Worm (Caenorhabditis elegans) whole organism, L3 larva: ENCODE results near the gene cyp-14A4.
A peak's percentile ranks its signal among the peaks of the same experiment; 100 is the strongest.

Experiments
- R02D3.7 ChIP-seq: fragments of 150-350 bp; optimal IDR thresholded peaks from 2 replicates; lab custom pipeline; 2014; ENCODE audit warnings: missing biosample characterization, missing genetic modification characterization
- ZK546.5 ChIP-seq: sonication (generic microtip); optimal IDR thresholded peaks from 2 replicates; lab custom pipeline; 2017; ENCODE audit warnings: missing biosample characterization, missing genetic modification characterization
- aly-2 ChIP-seq: fragments of 150-350 bp; optimal IDR thresholded peaks from 2 replicates; lab custom pipeline; 2014; ENCODE audit warnings: missing biosample characterization, missing genetic modification characterization
- ama-1 ChIP-seq: fragments of 150-350 bp; optimal IDR thresholded peaks from 2 replicates; lab custom pipeline; 2018
- ceh-16 ChIP-seq: sonication (generic microtip); optimal IDR thresholded peaks from 2 replicates; lab custom pipeline; 2017; ENCODE audit warnings: missing biosample characterization, missing genetic modification characterization
- ceh-28 ChIP-seq: fragments of 150-350 bp; optimal IDR thresholded peaks from 2 replicates; lab custom pipeline; 2014; ENCODE audit warnings: missing biosample characterization, missing genetic modification reagents, missing genetic modification characterization
- ceh-82 ChIP-seq: fragments of 150-350 bp; optimal IDR thresholded peaks from 2 replicates; lab custom pipeline; 2014; ENCODE audit warnings: missing biosample characterization, missing genetic modification characterization
- ceh-9 ChIP-seq: sonication (generic microtip); optimal IDR thresholded peaks from 2 replicates; lab custom pipeline; 2018; ENCODE audit warnings: missing biosample characterization, missing genetic modification characterization
- daf-12 ChIP-seq: fragments of 150-350 bp; optimal IDR thresholded peaks from 2 replicates; lab custom pipeline; 2014; ENCODE audit warnings: missing biosample characterization, missing genetic modification reagents, missing genetic modification characterization
- egl-27 ChIP-seq: sonication (generic microtip); optimal IDR thresholded peaks from 4 replicates; lab custom pipeline; 2017; ENCODE audit warnings: missing biosample characterization, missing genetic modification reagents, missing genetic modification characterization
- egl-5 ChIP-seq: fragments of 150-350 bp; optimal IDR thresholded peaks from 2 replicates; lab custom pipeline; 2017; ENCODE audit warnings: missing biosample characterization, missing genetic modification reagents, missing genetic modification characterization, inconsistent platforms
- elt-1 ChIP-seq: fragments of 150-350 bp; optimal IDR thresholded peaks from 2 replicates; lab custom pipeline; 2014; ENCODE audit warnings: missing biosample characterization, missing genetic modification characterization
- elt-2 ChIP-seq: sonication (generic microtip); optimal IDR thresholded peaks from 2 replicates; lab custom pipeline; 2016; ENCODE audit warnings: missing genetic modification reagents, mild to moderate bottlenecking, missing genetic modification characterization, missing compliant biosample characterization
- elt-3 ChIP-seq, 3 experiments: fragments of 150-350 bp in 1 of 3; sonication (generic microtip) in 2 of 3; optimal IDR thresholded peaks; 2 replicates in 2 of 3; 4 replicates in 1 of 3; lab custom pipeline; 2014 to 2017; ENCODE audit warnings: missing biosample characterization in 3 of 3, missing genetic modification characterization in 3 of 3
- eor-1 ChIP-seq, 2 experiments: fragments of 150-350 bp; optimal IDR thresholded peaks; 2 replicates each; lab custom pipeline; 2014 to 2018; ENCODE audit warnings: missing biosample characterization in 2 of 2, missing genetic modification characterization in 2 of 2
- fkh-10 ChIP-seq: sonication (generic microtip); optimal IDR thresholded peaks from 2 replicates; lab custom pipeline; 2017; ENCODE audit warnings: missing biosample characterization, missing genetic modification reagents, missing genetic modification characterization
- fkh-2 ChIP-seq: fragments of 150-350 bp; optimal IDR thresholded peaks from 2 replicates; lab custom pipeline; 2014; ENCODE audit warnings: missing biosample characterization, missing genetic modification reagents, missing genetic modification characterization
- hmg-11 ChIP-seq: sonication (generic microtip); optimal IDR thresholded peaks from 2 replicates; lab custom pipeline; 2016; ENCODE audit warnings: missing genetic modification characterization, missing compliant biosample characterization
- jun-1 ChIP-seq: fragments of 150-350 bp; optimal IDR thresholded peaks from 2 replicates; lab custom pipeline; 2014; ENCODE audit warnings: missing biosample characterization, missing genetic modification reagents, missing genetic modification characterization
- lin-15B ChIP-seq: fragments of 150-350 bp; optimal IDR thresholded peaks from 2 replicates; lab custom pipeline; 2014; ENCODE audit warnings: missing biosample characterization, missing genetic modification characterization
- lin-39 ChIP-seq: fragments of 150-350 bp; optimal IDR thresholded peaks from 2 replicates; lab custom pipeline; 2018; ENCODE audit warnings: missing biosample characterization, missing genetic modification reagents, missing genetic modification characterization
- lsy-12 ChIP-seq: sonication (generic microtip); optimal IDR thresholded peaks from 2 replicates; lab custom pipeline; 2016; ENCODE audit warnings: mild to moderate bottlenecking, missing genetic modification characterization, missing compliant biosample characterization
- mdl-1 ChIP-seq: fragments of 150-350 bp; optimal IDR thresholded peaks from 2 replicates; lab custom pipeline; 2014; ENCODE audit warnings: missing biosample characterization, missing genetic modification characterization
- mml-1 ChIP-seq: fragments of 150-350 bp; sonication (generic microtip); optimal IDR thresholded peaks from 3 replicates; lab custom pipeline; 2014; ENCODE audit warnings: missing biosample characterization, missing genetic modification characterization
- nfya-1 ChIP-seq: sonication (generic microtip); optimal IDR thresholded peaks from 2 replicates; lab custom pipeline; 2017; ENCODE audit warnings: missing genetic modification characterization, mild to moderate bottlenecking, missing compliant biosample characterization, antibody characterized with exemption, moderate library complexity; ENCODE audit not compliant: insufficient read depth
- nhr-11 ChIP-seq: fragments of 150-350 bp; optimal IDR thresholded peaks from 2 replicates; lab custom pipeline; 2014; ENCODE audit warnings: missing biosample characterization, missing genetic modification characterization
- nhr-12 ChIP-seq: fragments of 150-350 bp; optimal IDR thresholded peaks from 2 replicates; lab custom pipeline; 2014; ENCODE audit warnings: missing biosample characterization, missing genetic modification characterization
- nhr-23 ChIP-seq: fragments of 150-350 bp; optimal IDR thresholded peaks from 2 replicates; lab custom pipeline; 2014; ENCODE audit warnings: missing biosample characterization, missing genetic modification reagents, missing genetic modification characterization
- nhr-237 ChIP-seq: fragments of 150-350 bp; optimal IDR thresholded peaks from 2 replicates; lab custom pipeline; 2014; ENCODE audit warnings: missing biosample characterization, missing genetic modification characterization
- nhr-25 ChIP-seq: sonication (generic microtip); optimal IDR thresholded peaks from 2 replicates; lab custom pipeline; 2017; ENCODE audit warnings: missing biosample characterization, missing genetic modification characterization
- nhr-28 ChIP-seq: fragments of 150-350 bp; optimal IDR thresholded peaks from 2 replicates; lab custom pipeline; 2014; ENCODE audit warnings: missing biosample characterization, missing genetic modification characterization
- nhr-43 ChIP-seq: sonication (generic microtip); optimal IDR thresholded peaks from 2 replicates; lab custom pipeline; 2016; ENCODE audit warnings: mild to moderate bottlenecking, missing genetic modification characterization, missing compliant biosample characterization; ENCODE audit not compliant: poor library complexity, severe bottlenecking
- nhr-67 ChIP-seq: fragments of 150-350 bp; optimal IDR thresholded peaks from 2 replicates; lab custom pipeline; 2014; ENCODE audit warnings: missing biosample characterization, missing genetic modification characterization
- nhr-76 ChIP-seq: fragments of 150-350 bp; sonication (generic microtip); optimal IDR thresholded peaks from 5 replicates; lab custom pipeline; 2014; ENCODE audit warnings: missing biosample characterization, missing genetic modification characterization
- pha-4 ChIP-seq: fragments of 150-350 bp; optimal IDR thresholded peaks from 2 replicates; lab custom pipeline; 2014; ENCODE audit warnings: missing biosample characterization, missing genetic modification reagents, missing genetic modification characterization
- pqm-1 ChIP-seq: fragments of 150-350 bp; optimal IDR thresholded peaks from 2 replicates; lab custom pipeline; 2017; ENCODE audit warnings: missing biosample characterization, missing genetic modification characterization, inconsistent platforms
- sea-2 ChIP-seq: fragments of 150-350 bp; sonication (generic microtip); optimal IDR thresholded peaks from 4 replicates; lab custom pipeline; 2014; ENCODE audit warnings: missing biosample characterization, missing genetic modification reagents, missing genetic modification characterization
- skn-1 ChIP-seq: fragments of 150-350 bp; optimal IDR thresholded peaks from 2 replicates; lab custom pipeline; 2014; ENCODE audit warnings: missing biosample characterization, missing genetic modification characterization
- snpc-4 ChIP-seq: fragments of 150-350 bp; optimal IDR thresholded peaks from 2 replicates; lab custom pipeline; 2014; ENCODE audit warnings: missing biosample characterization, missing genetic modification characterization
- tbx-2 ChIP-seq: sonication (generic microtip); optimal IDR thresholded peaks from 2 replicates; lab custom pipeline; 2016; ENCODE audit warnings: mild to moderate bottlenecking, missing genetic modification characterization, missing compliant biosample characterization
- unc-39 ChIP-seq: sonication (generic microtip); optimal IDR thresholded peaks from 4 replicates; lab custom pipeline; 2017; ENCODE audit warnings: missing biosample characterization, missing genetic modification characterization
- unc-62 ChIP-seq: fragments of 150-350 bp; sonication (generic microtip); optimal IDR thresholded peaks from 4 replicates; lab custom pipeline; 2014; ENCODE audit warnings: missing biosample characterization, missing genetic modification reagents, missing genetic modification characterization
- zag-1 ChIP-seq: fragments of 150-350 bp; optimal IDR thresholded peaks from 2 replicates; lab custom pipeline; 2014; ENCODE audit warnings: missing biosample characterization, missing genetic modification characterization
- ztf-11 ChIP-seq: fragments of 150-350 bp; optimal IDR thresholded peaks from 2 replicates; lab custom pipeline; 2014; ENCODE audit warnings: missing biosample characterization, missing genetic modification characterization
- ztf-4 ChIP-seq: fragments of 150-350 bp; optimal IDR thresholded peaks from 2 replicates; lab custom pipeline; 2014; ENCODE audit warnings: missing biosample characterization, missing genetic modification characterization

cyp-14A4 gene

ce11 chrX:13284091-13284490, at the start of gene cyp-14A4:
Gene cyp-14A4, minus strand, starts transcription at chrX:13284197.
- TF ChIP-seq nhr-23 (tag; lab: Kevin White, UChicago) (no peak), ztf-4 (tag; lab: Kevin White, UChicago) (no peak), aly-2 (no peak), hmg-11 (no peak), ceh-28 (tag; lab: Kevin White, UChicago) (no peak), ama-1 (lab: Kevin White, UChicago) (no peak), pqm-1 (tag; lab: Kevin White, UChicago) (no peak), mdl-1 (tag; lab: Kevin White, UChicago) (no peak), daf-12 (tag; lab: Kevin White, UChicago) (no peak), nhr-25 (tag; lab: Kevin White, UChicago) (no peak), snpc-4 (tag; lab: Kevin White, UChicago) (no peak), unc-62 (GFP tag; lab: Kevin White, UChicago) (no peak), nhr-12 (tag; lab: Kevin White, UChicago) (no peak)

ce11 chrX:13331386-13331785, 47.4 kb upstream of the cyp-14A4 start, which contains the start of gene sir-2.3:
Gene sir-2.3, plus strand, starts transcription at chrX:13331686.
- TF ChIP-seq skn-1 (tag; lab: Kevin White, UChicago) (no peak), jun-1 (tag; lab: Kevin White, UChicago) (no peak), ceh-82 (tag; lab: Kevin White, UChicago) (no peak), ztf-11 (tag; lab: Kevin White, UChicago) (no peak), elt-3 (tag; optimal IDR thresholded peaks at IDR 0.05; lab: Kevin White, UChicago) (no peak), tbx-2 (tag; lab: Kevin White, UChicago) (no peak), R02D3.7 (tag; lab: Kevin White, UChicago) (no peak), mdl-1 (tag; lab: Kevin White, UChicago) (no peak), nhr-23 (tag; lab: Kevin White, UChicago) (no peak), nhr-237 (tag; lab: Kevin White, UChicago) (no peak), elt-2 (tag; lab: Kevin White, UChicago) (no peak), hmg-11 (no peak), nhr-67 (tag; lab: Kevin White, UChicago) (no peak)

ce11 chrX:13328868-13329267, 44.9 kb upstream of the cyp-14A4 start:
- no peak for TF ChIP-seq egl-27 (tag; lab: Kevin White, UChicago)
- TF ChIP-seq nhr-12 (tag; lab: Kevin White, UChicago): no peak
- TF ChIP-seq nhr-76 (tag; lab: Kevin White, UChicago): no peak
- no peak for TF ChIP-seq ama-1 (lab: Kevin White, UChicago)
- TF ChIP-seq ceh-82 (tag; lab: Kevin White, UChicago): no peak
- TF ChIP-seq nhr-11 (tag; lab: Kevin White, UChicago): peak; percentile 52
- no peak for TF ChIP-seq sea-2 (GFP tag; lab: Kevin White, UChicago)
- TF ChIP-seq aly-2: no peak
- no peak for TF ChIP-seq ceh-9 (tag; lab: Kevin White, UChicago)
- TF ChIP-seq eor-1 (tag; optimal IDR thresholded peaks at IDR 0.05; lab: Kevin White, UChicago): no peak
- no peak for TF ChIP-seq zag-1 (tag; lab: Kevin White, UChicago)
- TF ChIP-seq unc-39: no peak
- TF ChIP-seq egl-5 (tag; lab: Kevin White, UChicago): peak; percentile 88
- TF ChIP-seq pha-4 (tag; lab: Kevin White, UChicago): peak; percentile 77
- TF ChIP-seq elt-3 (tag; optimal IDR thresholded peaks at IDR 0.05; lab: Kevin White, UChicago): peak in 1 of 3 experiments; percentile 5
- peak; percentile 24 for TF ChIP-seq fkh-10 (GFP tag; lab: Kevin White, UChicago)
- TF ChIP-seq skn-1 (tag; lab: Kevin White, UChicago): no peak
- TF ChIP-seq fkh-2 (tag; lab: Kevin White, UChicago): no peak
- TF ChIP-seq pqm-1 (tag; lab: Kevin White, UChicago): peak; percentile 85
- peak; percentile 38 for TF ChIP-seq nhr-43 (tag; lab: Kevin White, UChicago)
- TF ChIP-seq unc-62 (GFP tag; lab: Kevin White, UChicago): peak; percentile 70
- TF ChIP-seq snpc-4 (tag; lab: Kevin White, UChicago): peak; percentile 64
- peak; percentile 45 for TF ChIP-seq elt-2 (tag; lab: Kevin White, UChicago)
- TF ChIP-seq lsy-12 (tag; lab: Kevin White, UChicago): no peak
- no peak for TF ChIP-seq nhr-237 (tag; lab: Kevin White, UChicago)
- TF ChIP-seq elt-1: no peak
- peak; percentile 78 for TF ChIP-seq lin-15B (tag; lab: Kevin White, UChicago)
- peak; percentile 35 for TF ChIP-seq R02D3.7 (tag; lab: Kevin White, UChicago)
- TF ChIP-seq hmg-11: peak; percentile 26
- no peak for TF ChIP-seq ztf-4 (tag; lab: Kevin White, UChicago)
- TF ChIP-seq ZK546.5 (tag; lab: Kevin White, UChicago): no peak
- peak; percentile 74 for TF ChIP-seq mml-1
- peak; percentile 59 for TF ChIP-seq ceh-28 (tag; lab: Kevin White, UChicago)
- TF ChIP-seq nhr-28: no peak
- peak; percentile 88 for TF ChIP-seq nhr-23 (tag; lab: Kevin White, UChicago)
- peak; percentile 98 for TF ChIP-seq lin-39 (tag; lab: Kevin White, UChicago)
- TF ChIP-seq daf-12 (tag; lab: Kevin White, UChicago): no peak
- TF ChIP-seq tbx-2 (tag; lab: Kevin White, UChicago): peak; percentile 28
- peak; percentile 88 for TF ChIP-seq nfya-1 (tag; lab: Kevin White, UChicago)
- no peak for TF ChIP-seq ztf-11 (tag; lab: Kevin White, UChicago)
- TF ChIP-seq nhr-67 (tag; lab: Kevin White, UChicago): no peak
- no peak for TF ChIP-seq ceh-16 (tag; lab: Kevin White, UChicago)
- peak; percentile 83 for TF ChIP-seq jun-1 (tag; lab: Kevin White, UChicago)
- peak; percentile 74 for TF ChIP-seq mdl-1 (tag; lab: Kevin White, UChicago)
- peak; percentile 84 for TF ChIP-seq nhr-25 (tag; lab: Kevin White, UChicago)
